Worm (Caenorhabditis elegans) whole organism, L3 larva: ENCODE results near the gene F14H3.14.

Experiments used
- ZK546.5 ChIP-seq: sonication (generic microtip); optimal IDR thresholded peaks from 2 replicates; lab custom pipeline; 2017; ENCODE audit warnings: missing biosample characterization, missing genetic modification characterization
- aly-2 ChIP-seq: fragments of 150-350 bp; optimal IDR thresholded peaks from 2 replicates; lab custom pipeline; 2014; ENCODE audit warnings: missing biosample characterization, missing genetic modification characterization
- ama-1 ChIP-seq: fragments of 150-350 bp; optimal IDR thresholded peaks from 2 replicates; lab custom pipeline; 2018
- ceh-16 ChIP-seq: sonication (generic microtip); optimal IDR thresholded peaks from 2 replicates; lab custom pipeline; 2017; ENCODE audit warnings: missing biosample characterization, missing genetic modification characterization
- ceh-82 ChIP-seq: fragments of 150-350 bp; optimal IDR thresholded peaks from 2 replicates; lab custom pipeline; 2014; ENCODE audit warnings: missing biosample characterization, missing genetic modification characterization
- ceh-9 ChIP-seq: sonication (generic microtip); optimal IDR thresholded peaks from 2 replicates; lab custom pipeline; 2018; ENCODE audit warnings: missing biosample characterization, missing genetic modification characterization
- daf-12 ChIP-seq: fragments of 150-350 bp; optimal IDR thresholded peaks from 2 replicates; lab custom pipeline; 2014; ENCODE audit warnings: missing biosample characterization, missing genetic modification reagents, missing genetic modification characterization
- elt-1 ChIP-seq: fragments of 150-350 bp; optimal IDR thresholded peaks from 2 replicates; lab custom pipeline; 2014; ENCODE audit warnings: missing biosample characterization, missing genetic modification characterization
- elt-2 ChIP-seq: sonication (generic microtip); optimal IDR thresholded peaks from 2 replicates; lab custom pipeline; 2016; ENCODE audit warnings: missing genetic modification reagents, mild to moderate bottlenecking, missing genetic modification characterization, missing compliant biosample characterization
- elt-3 ChIP-seq, 3 experiments: fragments of 150-350 bp in 1 of 3; sonication (generic microtip) in 2 of 3; optimal IDR thresholded peaks; 2 replicates in 2 of 3; 4 replicates in 1 of 3; lab custom pipeline; 2014 to 2017; ENCODE audit warnings: missing biosample characterization in 3 of 3, missing genetic modification characterization in 3 of 3
- eor-1 ChIP-seq, 2 experiments: fragments of 150-350 bp; optimal IDR thresholded peaks; 2 replicates each; lab custom pipeline; 2014 to 2018; ENCODE audit warnings: missing biosample characterization in 2 of 2, missing genetic modification characterization in 2 of 2
- fkh-2 ChIP-seq: fragments of 150-350 bp; optimal IDR thresholded peaks from 2 replicates; lab custom pipeline; 2014; ENCODE audit warnings: missing biosample characterization, missing genetic modification reagents, missing genetic modification characterization
- fos-1 ChIP-seq: fragments of 150-350 bp; optimal IDR thresholded peaks from 2 replicates; lab custom pipeline; 2014; ENCODE audit warnings: missing biosample characterization, missing genetic modification characterization
- hmg-11 ChIP-seq: sonication (generic microtip); optimal IDR thresholded peaks from 2 replicates; lab custom pipeline; 2016; ENCODE audit warnings: missing genetic modification characterization, missing compliant biosample characterization
- jun-1 ChIP-seq: fragments of 150-350 bp; optimal IDR thresholded peaks from 2 replicates; lab custom pipeline; 2014; ENCODE audit warnings: missing biosample characterization, missing genetic modification reagents, missing genetic modification characterization
- lin-15B ChIP-seq: fragments of 150-350 bp; optimal IDR thresholded peaks from 2 replicates; lab custom pipeline; 2014; ENCODE audit warnings: missing biosample characterization, missing genetic modification characterization
- lin-39 ChIP-seq: fragments of 150-350 bp; optimal IDR thresholded peaks from 2 replicates; lab custom pipeline; 2018; ENCODE audit warnings: missing biosample characterization, missing genetic modification reagents, missing genetic modification characterization
- lsy-12 ChIP-seq: sonication (generic microtip); optimal IDR thresholded peaks from 2 replicates; lab custom pipeline; 2016; ENCODE audit warnings: mild to moderate bottlenecking, missing genetic modification characterization, missing compliant biosample characterization
- nhr-12 ChIP-seq: fragments of 150-350 bp; optimal IDR thresholded peaks from 2 replicates; lab custom pipeline; 2014; ENCODE audit warnings: missing biosample characterization, missing genetic modification characterization
- nhr-237 ChIP-seq: fragments of 150-350 bp; optimal IDR thresholded peaks from 2 replicates; lab custom pipeline; 2014; ENCODE audit warnings: missing biosample characterization, missing genetic modification characterization
- nhr-25 ChIP-seq: sonication (generic microtip); optimal IDR thresholded peaks from 2 replicates; lab custom pipeline; 2017; ENCODE audit warnings: missing biosample characterization, missing genetic modification characterization
- nhr-28 ChIP-seq: fragments of 150-350 bp; optimal IDR thresholded peaks from 2 replicates; lab custom pipeline; 2014; ENCODE audit warnings: missing biosample characterization, missing genetic modification characterization
- nhr-43 ChIP-seq: sonication (generic microtip); optimal IDR thresholded peaks from 2 replicates; lab custom pipeline; 2016; ENCODE audit warnings: mild to moderate bottlenecking, missing genetic modification characterization, missing compliant biosample characterization; ENCODE audit not compliant: poor library complexity, severe bottlenecking
- nhr-77 ChIP-seq: fragments of 150-350 bp; optimal IDR thresholded peaks from 2 replicates; lab custom pipeline; 2014; ENCODE audit warnings: missing biosample characterization, missing genetic modification characterization
- pha-4 ChIP-seq: fragments of 150-350 bp; optimal IDR thresholded peaks from 2 replicates; lab custom pipeline; 2014; ENCODE audit warnings: missing biosample characterization, missing genetic modification reagents, missing genetic modification characterization
- pqm-1 ChIP-seq: fragments of 150-350 bp; optimal IDR thresholded peaks from 2 replicates; lab custom pipeline; 2017; ENCODE audit warnings: missing biosample characterization, missing genetic modification characterization, inconsistent platforms
- sea-2 ChIP-seq: fragments of 150-350 bp; sonication (generic microtip); optimal IDR thresholded peaks from 4 replicates; lab custom pipeline; 2014; ENCODE audit warnings: missing biosample characterization, missing genetic modification reagents, missing genetic modification characterization
- skn-1 ChIP-seq: fragments of 150-350 bp; optimal IDR thresholded peaks from 2 replicates; lab custom pipeline; 2014; ENCODE audit warnings: missing biosample characterization, missing genetic modification characterization
- tbx-2 ChIP-seq: sonication (generic microtip); optimal IDR thresholded peaks from 2 replicates; lab custom pipeline; 2016; ENCODE audit warnings: mild to moderate bottlenecking, missing genetic modification characterization, missing compliant biosample characterization
- unc-39 ChIP-seq: sonication (generic microtip); optimal IDR thresholded peaks from 4 replicates; lab custom pipeline; 2017; ENCODE audit warnings: missing biosample characterization, missing genetic modification characterization
- unc-62 ChIP-seq: fragments of 150-350 bp; sonication (generic microtip); optimal IDR thresholded peaks from 4 replicates; lab custom pipeline; 2014; ENCODE audit warnings: missing biosample characterization, missing genetic modification reagents, missing genetic modification characterization
- zag-1 ChIP-seq: fragments of 150-350 bp; optimal IDR thresholded peaks from 2 replicates; lab custom pipeline; 2014; ENCODE audit warnings: missing biosample characterization, missing genetic modification characterization
- ztf-11 ChIP-seq: fragments of 150-350 bp; optimal IDR thresholded peaks from 2 replicates; lab custom pipeline; 2014; ENCODE audit warnings: missing biosample characterization, missing genetic modification characterization
- ztf-4 ChIP-seq: fragments of 150-350 bp; optimal IDR thresholded peaks from 2 replicates; lab custom pipeline; 2014; ENCODE audit warnings: missing biosample characterization, missing genetic modification characterization

The F14H3.14 gene

ce11 chrV:16046573-16046972 lies 16.1 kb downstream of the F14H3.14 start, which contains the start of gene ZK285.2:
Gene ZK285.2, plus strand, starts transcription at chrV:16046873.
- TF ChIP-seq nhr-28 (tag; lab: Kevin White, UChicago) (no peak), nhr-237 (tag; lab: Kevin White, UChicago) (no peak), skn-1 (no peak), lsy-12 (no peak), ZK546.5 (tag; lab: Kevin White, UChicago) (no peak), ceh-82 (tag; lab: Kevin White, UChicago) (no peak), zag-1 (tag; lab: Kevin White, UChicago) (no peak), elt-2 (no peak), pha-4 (tag; lab: Kevin White, UChicago) (no peak), elt-3 (tag; optimal IDR thresholded peaks at IDR 0.05; lab: Kevin White, UChicago) (no peak), lin-15B (tag; lab: Kevin White, UChicago) (no peak)

ce11 chrV:16045837-16046236 lies 16.9 kb downstream of the F14H3.14 start, which contains the start of gene T10C6.15:
Gene T10C6.15, minus strand, starts transcription at chrV:16045940.
- TF ChIP-seq unc-39 (no peak), nhr-77 (tag; lab: Kevin White, UChicago) (no peak), zag-1 (tag; lab: Kevin White, UChicago) (no peak), nhr-43 (tag; lab: Kevin White, UChicago) (peak; percentile 57), elt-1 (tag; lab: Kevin White, UChicago) (no peak), ztf-11 (tag; lab: Kevin White, UChicago) (no peak), ceh-9 (tag; lab: Kevin White, UChicago) (no peak), skn-1 (no peak), ceh-82 (tag; lab: Kevin White, UChicago) (no peak), nhr-25 (no peak), pqm-1 (tag; lab: Kevin White, UChicago) (peak; percentile 92), unc-62 (GFP tag; lab: Kevin White, UChicago) (no peak), pha-4 (tag; lab: Kevin White, UChicago) (peak; percentile 90), tbx-2 (tag; lab: Kevin White, UChicago) (no peak), ZK546.5 (tag; lab: Kevin White, UChicago) (no peak), elt-3 (tag; optimal IDR thresholded peaks at IDR 0.05; lab: Kevin White, UChicago) (no peak), elt-2 (peak; percentile 99), hmg-11 (no peak), nhr-12 (tag; lab: Kevin White, UChicago) (no peak), daf-12 (tag; lab: Kevin White, UChicago) (no peak), fos-1 (tag; lab: Kevin White, UChicago) (no peak), nhr-28 (tag; lab: Kevin White, UChicago) (no peak), jun-1 (peak; percentile 82), ama-1 (no peak)

ce11 chrV:16043686-16044085 lies 19.0 kb downstream of the F14H3.14 start:
- no peak for TF ChIP-seq ztf-4 (tag; lab: Kevin White, UChicago)
- no peak for TF ChIP-seq unc-39
- no peak for TF ChIP-seq zag-1 (tag; lab: Kevin White, UChicago)
- TF ChIP-seq pha-4 (tag; lab: Kevin White, UChicago) = peak; percentile 28
- TF ChIP-seq daf-12 (tag; lab: Kevin White, UChicago) = no peak
- peak; percentile 53 for TF ChIP-seq pqm-1 (tag; lab: Kevin White, UChicago)
- no peak for TF ChIP-seq eor-1 (tag; optimal IDR thresholded peaks at IDR 0.05; lab: Kevin White, UChicago)
- TF ChIP-seq aly-2 = no peak
- TF ChIP-seq elt-2 = peak; percentile 81
- no peak for TF ChIP-seq lin-15B (tag; lab: Kevin White, UChicago)
- TF ChIP-seq, all 47 proteins: peak for 3

- TF ChIP-seq nhr-25 (no peak), ceh-16 (tag; lab: Kevin White, UChicago) (no peak), ZK546.5 (tag; lab: Kevin White, UChicago) (no peak), ama-1 (no peak), sea-2 (GFP tag; lab: Kevin White, UChicago) (no peak), lin-39 (no peak), unc-39 (no peak), lin-15B (tag; lab: Kevin White, UChicago) (no peak), nhr-28 (tag; lab: Kevin White, UChicago) (no peak), jun-1 (no peak), nhr-43 (tag; lab: Kevin White, UChicago) (no peak), elt-3 (tag; optimal IDR thresholded peaks at IDR 0.05; lab: Kevin White, UChicago) (no peak), elt-1 (tag; lab: Kevin White, UChicago) (no peak), fkh-2 (no peak), pha-4 (tag; lab: Kevin White, UChicago) (no peak), daf-12 (tag; lab: Kevin White, UChicago) (no peak), pqm-1 (tag; lab: Kevin White, UChicago) (no peak), hmg-11 (no peak)
- TF ChIP-seq, all 47 proteins: peak for 0
Observed at ce11 chrV:16042743-16043014, 20.0 kb downstream of the F14H3.14 start.
